Fruit fly (Drosophila melanogaster) whole organism, pupa: Measurements from ENCODE around the gene CG31677.

Experiments
- CG14655 ChIP-seq: fragments of 200-800 bp; sonication (Bioruptor generic); optimal IDR thresholded peaks from 3 replicates; lab custom pipeline; 2017; ENCODE audit warnings: mild to moderate bottlenecking, missing biosample characterization, missing genetic modification reagents, missing genetic modification characterization
- CG32121 ChIP-seq: fragments of 200-800 bp; sonication (Bioruptor generic); IDR thresholded peaks from 2 replicates; pipeline ENCODE4 v1.3.6; 2022; ENCODE audit warnings: missing biosample characterization, missing genetic modification characterization
- CG4496 ChIP-seq: fragments of 200-800 bp; sonication (Bioruptor generic); IDR thresholded peaks from 3 replicates; pipeline ENCODE4 v1.3.6; 2022; ENCODE audit warnings: missing biosample characterization, missing genetic modification characterization
- CG9948 ChIP-seq: fragments of 200-800 bp; sonication (Bioruptor generic); optimal IDR thresholded peaks from 2 replicates; lab custom pipeline; 2018; ENCODE audit warnings: missing biosample characterization, mild to moderate bottlenecking, missing genetic modification characterization, moderate library complexity
- rn ChIP-seq: fragments of 200-800 bp; sonication (Bioruptor generic); IDR thresholded peaks from 2 replicates; pipeline ENCODE4 v1.3.6; 2022; ENCODE audit warnings: missing biosample characterization, missing genetic modification characterization

- TF ChIP-seq CG9948 (tag; lab: Kevin White, UChicago) (no peak), CG4496 (GFP tag; lab: Robert Waterston, UW) (no peak), CG14655 (GFP tag; lab: Kevin White, UChicago) (no peak), rn (GFP tag; lab: Robert Waterston, UW) (no peak), CG32121 (GFP tag; lab: Robert Waterston, UW) (no peak)
Observed at dm6 chr2L:20647240-20647908, 43.4 kb upstream of the CG31677 start.
